Worm (Caenorhabditis elegans) whole organism, midembryonic: Measurements from ENCODE around the gene C34C12.7.

ENCODE experiments used
- cog-1 ChIP-seq: sonication (generic microtip); optimal IDR thresholded peaks from 2 replicates; lab custom pipeline; 2016; ENCODE audit warnings: missing genetic modification characterization, missing compliant biosample characterization
- flt-1 ChIP-seq: fragments of 200-800 bp; sonication (Bioruptor generic); IDR thresholded peaks from 2 replicates; pipeline ENCODE4 v1.3.6; 2022; ENCODE audit warnings: missing genetic modification characterization, missing compliant biosample characterization
- klf-2 ChIP-seq: fragments of 200-800 bp; sonication (Bioruptor generic); conservative IDR thresholded peaks from 2 replicates; pipeline ENCODE4 v1.3.6; 2022; ENCODE audit warnings: missing genetic modification reagents, missing genetic modification characterization, missing compliant biosample characterization
- tab-1 ChIP-seq: fragments of 200-800 bp; sonication (Bioruptor generic); IDR thresholded peaks from 2 replicates; pipeline ENCODE4 v1.3.6; 2022; ENCODE audit warnings: missing genetic modification characterization, missing compliant biosample characterization
- ztf-23 ChIP-seq: fragments of 200-800 bp; sonication (Bioruptor generic); IDR thresholded peaks from 2 replicates; pipeline ENCODE4 v1.3.6; 2022; ENCODE audit warnings: missing genetic modification reagents, missing genetic modification characterization, missing compliant biosample characterization

DNA sequence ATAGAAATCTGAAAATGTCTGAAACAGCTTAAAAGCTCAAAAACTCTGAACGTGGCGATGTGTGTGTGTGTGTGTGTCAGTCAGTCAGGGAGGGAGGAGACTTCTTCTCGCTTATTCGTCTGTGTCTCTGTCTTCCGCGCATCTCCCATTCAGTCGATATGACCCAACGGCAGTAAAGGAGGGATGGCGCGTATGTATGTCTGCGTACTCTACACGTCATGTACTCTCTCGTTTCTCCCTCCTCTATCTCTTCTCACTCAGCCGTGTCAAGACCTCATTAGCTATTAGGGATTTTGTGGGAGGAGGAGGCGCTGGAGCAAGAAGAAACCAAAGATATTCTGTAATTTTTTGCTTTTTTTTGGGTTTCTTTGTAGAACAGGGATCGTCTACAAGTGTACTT, 43.9 kb upstream of the C34C12.7 start:
- TF ChIP-seq cog-1 (tag; lab: Kevin White, UChicago) (peak; percentile 18), flt-1 (0 out of 2 replicates have a peak, but pooled peaks have one; percentile 50), tab-1 (no peak), klf-2 (GFP tag; lab: Robert Waterston, UW) (no peak), ztf-23 (GFP tag; lab: Robert Waterston, UW) (no peak)
